Worm (Caenorhabditis elegans): ENCODE data around the gene act-4.

- TF ChIP-seq dao-5 (tag; optimal IDR thresholded peaks at IDR 0.05) (no peak), him-1 (tag; optimal IDR thresholded peaks at IDR 0.05) (no peak), W03F9.2 (tag; optimal IDR thresholded peaks at IDR 0.05) (no peak)
These were observed 18.6 kb downstream of the act-4 start for ce11 chrX:4979060-4979459.
